Worm (Caenorhabditis elegans) whole organism, L3 larva: Measurements from ENCODE around the gene C53B7.2.

Experiments
- ZK546.5 ChIP-seq: sonication (generic microtip); optimal IDR thresholded peaks from 2 replicates; lab custom pipeline; 2017; ENCODE audit warnings: missing biosample characterization, missing genetic modification characterization
- ceh-9 ChIP-seq: sonication (generic microtip); optimal IDR thresholded peaks from 2 replicates; lab custom pipeline; 2018; ENCODE audit warnings: missing biosample characterization, missing genetic modification characterization
- fos-1 ChIP-seq: fragments of 150-350 bp; optimal IDR thresholded peaks from 2 replicates; lab custom pipeline; 2014; ENCODE audit warnings: missing biosample characterization, missing genetic modification characterization
- nhr-77 ChIP-seq: fragments of 150-350 bp; optimal IDR thresholded peaks from 2 replicates; lab custom pipeline; 2014; ENCODE audit warnings: missing biosample characterization, missing genetic modification characterization
- pqm-1 ChIP-seq: fragments of 150-350 bp; optimal IDR thresholded peaks from 2 replicates; lab custom pipeline; 2017; ENCODE audit warnings: missing biosample characterization, missing genetic modification characterization, inconsistent platforms
- unc-39 ChIP-seq: sonication (generic microtip); optimal IDR thresholded peaks from 4 replicates; lab custom pipeline; 2017; ENCODE audit warnings: missing biosample characterization, missing genetic modification characterization
- zag-1 ChIP-seq: fragments of 150-350 bp; optimal IDR thresholded peaks from 2 replicates; lab custom pipeline; 2014; ENCODE audit warnings: missing biosample characterization, missing genetic modification characterization
- ztf-11 ChIP-seq: fragments of 150-350 bp; optimal IDR thresholded peaks from 2 replicates; lab custom pipeline; 2014; ENCODE audit warnings: missing biosample characterization, missing genetic modification characterization

DNA sequence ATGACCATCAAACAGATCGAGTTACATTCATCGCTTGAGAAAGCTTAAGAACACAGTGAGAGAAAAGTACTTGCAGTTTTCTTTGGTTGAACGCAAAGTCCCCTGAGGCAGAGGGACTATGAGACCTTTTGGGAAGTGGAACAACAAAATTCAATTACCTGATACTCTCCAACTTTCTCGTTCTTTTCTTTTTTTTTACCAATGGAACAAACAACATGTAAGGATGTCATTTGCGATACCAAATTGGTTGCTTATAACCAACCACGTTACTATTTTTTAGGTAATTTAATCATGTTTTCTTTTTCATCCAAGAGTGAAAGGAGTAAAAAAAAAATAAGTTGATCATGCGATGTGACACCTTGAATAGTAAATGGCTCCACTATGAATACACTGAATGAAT lies 10.8 kb downstream of the C53B7.2 start:
- no peak for TF ChIP-seq pqm-1 (tag; lab: Kevin White, UChicago)
- TF ChIP-seq unc-39 (tag; lab: Kevin White, UChicago): no peak
- no peak for TF ChIP-seq ztf-11 (tag; lab: Kevin White, UChicago)
- TF ChIP-seq ceh-9 (tag; lab: Kevin White, UChicago): no peak
- TF ChIP-seq nhr-77: no peak
- TF ChIP-seq ZK546.5 (tag; lab: Kevin White, UChicago): no peak
- no peak for TF ChIP-seq zag-1 (tag; lab: Kevin White, UChicago)
- no peak for TF ChIP-seq fos-1 (tag; lab: Kevin White, UChicago)
